Worm (Caenorhabditis elegans): ENCODE data around the gene pms-2.

DNA sequence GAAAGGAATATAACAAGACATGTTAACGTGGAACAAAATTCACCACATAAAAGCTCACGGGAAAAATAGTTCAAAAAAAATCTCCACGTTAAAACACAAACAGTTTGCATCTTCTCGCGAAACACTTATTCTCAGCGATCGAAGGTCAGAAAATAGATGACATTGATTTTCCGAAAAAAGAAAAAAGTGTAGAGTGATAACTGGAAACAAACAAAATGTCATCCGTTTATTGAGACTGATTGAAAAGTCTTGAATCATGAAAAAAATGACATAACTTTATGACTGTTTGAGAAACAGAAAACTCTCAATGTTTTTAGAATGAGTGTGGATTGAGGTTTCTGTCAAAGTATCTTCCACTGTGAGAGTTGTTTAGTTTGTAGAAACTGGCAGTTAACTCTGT is 52.6 kb downstream of the pms-2 start, which contains the start of gene C55A6.4:
- no peak for TF ChIP-seq lin-35 (GFP tag; optimal IDR thresholded peaks at IDR 0.05)
- no peak for TF ChIP-seq F57A8.1 (GFP tag; optimal IDR thresholded peaks at IDR 0.05)
- no peak for TF ChIP-seq ztf-25 (GFP tag; IDR thresholded peaks at IDR 0.05)
- no peak for TF ChIP-seq unc-62 (GFP tag; optimal IDR thresholded peaks at IDR 0.05)
- TF ChIP-seq nhr-120 (GFP tag; IDR thresholded peaks at IDR 0.05): no peak
